Fruit fly (Drosophila melanogaster): ENCODE data around the gene CG18558.

CG18558 gene

dm6 chr2L:2840311-2840710, 4.0 kb downstream of the CG18558 start (continued):
- TF ChIP-seq Asciz (GFP tag; optimal IDR thresholded peaks at IDR 0.05) (no peak), Jarid2 (GFP tag; optimal IDR thresholded peaks at IDR 0.05) (no peak), Atf3 (GFP tag; optimal IDR thresholded peaks at IDR 0.05) (no peak), CG15011 (GFP tag; optimal IDR thresholded peaks at IDR 0.05) (no peak), vvl (GFP tag; IDR thresholded peaks at IDR 0.05) (peak; percentile 60), Ada2b (GFP tag; IDR thresholded peaks at IDR 0.05) (no peak), fd64A (GFP tag; optimal IDR thresholded peaks at IDR 0.05) (no peak), yki (optimal IDR thresholded peaks at IDR 0.05) (no peak), sima (GFP tag; optimal IDR thresholded peaks at IDR 0.05) (no peak), sc (optimal IDR thresholded peaks at IDR 0.05) (no peak), sc (GFP tag; optimal IDR thresholded peaks at IDR 0.05) (no peak)

DNA sequence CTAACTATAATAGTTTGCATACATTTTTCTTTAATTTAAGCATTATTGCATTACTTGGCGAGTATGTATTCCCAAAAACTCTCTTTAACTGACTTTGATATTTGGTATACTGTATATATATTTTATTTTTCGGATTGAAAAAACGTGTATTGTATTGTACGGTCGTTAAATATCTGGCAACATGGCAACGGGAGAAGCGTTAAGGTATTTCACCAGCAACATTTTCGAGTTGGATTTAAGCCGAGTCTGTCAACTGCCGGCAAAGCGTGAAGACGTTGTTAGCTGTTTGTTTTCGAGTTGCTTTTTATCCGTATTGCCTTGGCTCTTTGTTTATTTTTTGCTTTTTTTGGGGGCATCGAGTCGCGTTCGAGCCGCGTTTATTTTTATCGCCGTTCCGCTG, 4.5 kb downstream of the CG18558 start, which contains the start of gene CG2975:
Gene CG2975 (plus strand): TSS at position 275 of the 400 bp plus-strand sequence.
- TF ChIP-seq Bdp1 (GFP tag; optimal IDR thresholded peaks at IDR 0.05): no peak
- no peak for TF ChIP-seq CG4617 (GFP tag; optimal IDR thresholded peaks at IDR 0.05; ENCODE audit: borderline replicate concordance)
- TF ChIP-seq dm (GFP tag; optimal IDR thresholded peaks at IDR 0.05): no peak
- no peak for TF ChIP-seq ind (GFP tag; optimal IDR thresholded peaks at IDR 0.05)
- no peak for TF ChIP-seq Stat92E (GFP tag; optimal IDR thresholded peaks at IDR 0.05)
- TF ChIP-seq Dp (GFP tag; optimal IDR thresholded peaks at IDR 0.05): no peak
- 0 out of 3 replicates have a peak, but pooled peaks have one; percentile 24 for TF ChIP-seq row (GFP tag; IDR thresholded peaks at IDR 0.05)
- TF ChIP-seq trem (tag; optimal IDR thresholded peaks at IDR 0.05): no peak
- TF ChIP-seq usp (GFP tag; optimal IDR thresholded peaks at IDR 0.05): no peak
- no peak for TF ChIP-seq dmrt99B (tag; optimal IDR thresholded peaks at IDR 0.05)
- TF ChIP-seq hkb (optimal IDR thresholded peaks at IDR 0.05): no peak
- TF ChIP-seq hkb (GFP tag; IDR thresholded peaks at IDR 0.05): no peak
- no peak for TF ChIP-seq HmgD (GFP tag; optimal IDR thresholded peaks at IDR 0.05)
- TF ChIP-seq Spps (tag; optimal IDR thresholded peaks at IDR 0.05): no peak
- no peak for TF ChIP-seq CG11560 (tag; IDR thresholded peaks at IDR 0.05)
- TF ChIP-seq zen2 (GFP tag; IDR thresholded peaks at IDR 0.05; ENCODE audit: partially characterized antibody): no peak
- no peak for TF ChIP-seq mam (GFP tag; optimal IDR thresholded peaks at IDR 0.05)
- TF ChIP-seq CG10431 (GFP tag; optimal IDR thresholded peaks at IDR 0.05): no peak
- TF ChIP-seq yki (optimal IDR thresholded peaks at IDR 0.05): no peak
- TF ChIP-seq cas (GFP tag; IDR thresholded peaks at IDR 0.05): no peak
- no peak for TF ChIP-seq CG6175 (GFP tag; IDR thresholded peaks at IDR 0.05)
- no peak for TF ChIP-seq croc (GFP tag; conservative IDR thresholded peaks at IDR 0.05)
- no peak for TF ChIP-seq zfh1 (GFP tag; IDR thresholded peaks at IDR 0.05)
- no peak for TF ChIP-seq CG31224 (GFP tag; IDR thresholded peaks at IDR 0.05)
- TF ChIP-seq lilli (GFP tag; optimal IDR thresholded peaks at IDR 0.05): no peak
- no peak for TF ChIP-seq br (optimal IDR thresholded peaks at IDR 0.05)
- no peak for TF ChIP-seq CG11695 (GFP tag; IDR thresholded peaks at IDR 0.05)
- no peak for TF ChIP-seq HLH4C (GFP tag; IDR thresholded peaks at IDR 0.05; ENCODE audit: partially characterized antibody)
- TF ChIP-seq al (GFP tag; IDR thresholded peaks at IDR 0.05): no peak
- TF ChIP-seq CG14014 (GFP tag; IDR thresholded peaks at IDR 0.05): no peak
- TF ChIP-seq dmrt11E (tag; optimal IDR thresholded peaks at IDR 0.05): no peak
- TF ChIP-seq kni (GFP tag; optimal IDR thresholded peaks at IDR 0.05): peak; percentile 33
- no peak for TF ChIP-seq CG16779 (GFP tag; IDR thresholded peaks at IDR 0.05)
- peak; percentile 56 for TF ChIP-seq CG10543 (GFP tag; optimal IDR thresholded peaks at IDR 0.05)
- TF ChIP-seq Xrp1 (GFP tag; IDR thresholded peaks at IDR 0.05): no peak
- TF ChIP-seq CG31388 (GFP tag; optimal IDR thresholded peaks at IDR 0.05): no peak
- peak; percentile 17 for TF ChIP-seq sqz (GFP tag; optimal IDR thresholded peaks at IDR 0.05)
- TF ChIP-seq CG7271 (tag; optimal IDR thresholded peaks at IDR 0.05): no peak
- TF ChIP-seq unpg (GFP tag; optimal IDR thresholded peaks at IDR 0.05): no peak
- TF ChIP-seq schlank (tag; optimal IDR thresholded peaks at IDR 0.05): no peak
- TF ChIP-seq gfzf (GFP tag; optimal IDR thresholded peaks at IDR 0.05): peak; percentile 31
- no peak for TF ChIP-seq zen (tag; optimal IDR thresholded peaks at IDR 0.05)
